Worm (Caenorhabditis elegans): ENCODE results near the gene col-151.

DNA sequence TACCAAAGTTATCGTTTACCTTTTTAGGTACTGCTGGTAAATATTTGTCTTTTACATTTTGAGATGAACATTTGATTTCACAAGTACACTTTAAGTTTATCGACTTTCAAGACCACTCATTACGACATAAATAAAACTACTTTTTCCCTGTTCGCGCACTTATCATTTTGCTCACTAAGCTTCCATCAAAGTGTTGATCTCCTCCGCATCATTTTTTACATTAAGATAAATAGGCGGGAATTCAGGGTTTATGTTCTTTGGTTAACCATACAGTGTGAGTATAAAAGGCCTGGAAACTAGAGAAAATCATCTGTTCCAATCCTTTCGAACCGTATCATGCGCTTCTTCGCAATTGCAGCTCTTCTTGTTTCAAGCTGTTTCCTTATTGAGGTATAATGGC is 12.9 kb downstream of the col-151 start, which contains the start of gene pqn-2:
- TF ChIP-seq B0310.2 (tag; optimal IDR thresholded peaks at IDR 0.05) = no peak
- TF ChIP-seq ama-1 (optimal IDR thresholded peaks at IDR 0.05) = no peak
- no peak for TF ChIP-seq tbx-11 (GFP tag; IDR thresholded peaks at IDR 0.05)
- no peak for TF ChIP-seq ets-7 (tag; optimal IDR thresholded peaks at IDR 0.05)
- no peak for TF ChIP-seq ceh-36 (tag; optimal IDR thresholded peaks at IDR 0.05)
- TF ChIP-seq hmg-4 (GFP tag; optimal IDR thresholded peaks at IDR 0.05) = no peak
- TF ChIP-seq F13C5.2 (tag; optimal IDR thresholded peaks at IDR 0.05) = no peak
- TF ChIP-seq tra-4 (tag; optimal IDR thresholded peaks at IDR 0.05) = no peak
- TF ChIP-seq aly-1 (tag; optimal IDR thresholded peaks at IDR 0.05) = no peak
- TF ChIP-seq sea-1 (GFP tag; conservative IDR thresholded peaks at IDR 0.05) = no peak
- no peak for TF ChIP-seq hmbx-1 (tag; optimal IDR thresholded peaks at IDR 0.05)
